Worm (Caenorhabditis elegans): Measurements from ENCODE around the gene acl-14.
A peak's percentile ranks its signal among the peaks of the same experiment; 100 is the strongest.

The acl-14 gene

ce11 chrV:9333316-9334048 lies at the start of gene acl-14 (continued):
- no peak for TF ChIP-seq lin-13 (GFP tag; optimal IDR thresholded peaks at IDR 0.05)
- TF ChIP-seq nhr-20 (tag; optimal IDR thresholded peaks at IDR 0.05) = peak; percentile 12
- TF ChIP-seq hlh-4 (tag; optimal IDR thresholded peaks at IDR 0.05) = no peak
- TF ChIP-seq elt-3 (tag; optimal IDR thresholded peaks at IDR 0.05) = peak in 2 of 6 experiments; percentile 26 to 84
- TF ChIP-seq elt-2 (tag; optimal IDR thresholded peaks at IDR 0.05) = peak; percentile 19
- no peak for TF ChIP-seq grh-1 (GFP tag; IDR thresholded peaks at IDR 0.05)
- TF ChIP-seq dpl-1 (GFP tag; optimal IDR thresholded peaks at IDR 0.05) = no peak
- no peak for TF ChIP-seq mdl-1 (tag; optimal IDR thresholded peaks at IDR 0.05)
- TF ChIP-seq sox-4 (tag; optimal IDR thresholded peaks at IDR 0.05) = no peak
- no peak for TF ChIP-seq nhr-84 (tag; optimal IDR thresholded peaks at IDR 0.05)
- no peak for TF ChIP-seq unc-30 (tag; optimal IDR thresholded peaks at IDR 0.05)
- TF ChIP-seq hlh-17 (GFP tag; optimal IDR thresholded peaks at IDR 0.05; ENCODE audit: borderline replicate concordance) = no peak
- no peak for TF ChIP-seq C04F5.9 (tag; optimal IDR thresholded peaks at IDR 0.05)
- peak; percentile 55 for TF ChIP-seq blmp-1 (tag; optimal IDR thresholded peaks at IDR 0.05)
- no peak for TF ChIP-seq fos-1 (tag; optimal IDR thresholded peaks at IDR 0.05)
- peak; percentile 33 for TF ChIP-seq lin-14 (GFP tag; optimal IDR thresholded peaks at IDR 0.05)
- TF ChIP-seq nhr-12 (tag; optimal IDR thresholded peaks at IDR 0.05) = no peak
- TF ChIP-seq vab-15 (tag; optimal IDR thresholded peaks at IDR 0.05) = no peak
- TF ChIP-seq zag-1 (tag; optimal IDR thresholded peaks at IDR 0.05) = no peak
- no peak for TF ChIP-seq nhr-47 (tag; optimal IDR thresholded peaks at IDR 0.05)
- no peak for TF ChIP-seq ces-1 (GFP tag; optimal IDR thresholded peaks at IDR 0.05)
- TF ChIP-seq sptf-1 (tag; optimal IDR thresholded peaks at IDR 0.05) = no peak
- TF ChIP-seq C16A3.4 (tag; optimal IDR thresholded peaks at IDR 0.05) = no peak
- no peak for TF ChIP-seq fkh-10 (GFP tag; optimal IDR thresholded peaks at IDR 0.05)
- TF ChIP-seq unc-62 (GFP tag; optimal IDR thresholded peaks at IDR 0.05) = no peak
- no peak for TF ChIP-seq ztf-4 (tag; optimal IDR thresholded peaks at IDR 0.05)
- TF ChIP-seq efl-3 (GFP tag; optimal IDR thresholded peaks at IDR 0.05) = no peak
- TF ChIP-seq nhr-76 (tag; optimal IDR thresholded peaks at IDR 0.05) = no peak
- no peak for TF ChIP-seq ceh-90 (tag; optimal IDR thresholded peaks at IDR 0.05)
- no peak for TF ChIP-seq unc-86 (tag; optimal IDR thresholded peaks at IDR 0.05)
- no peak for TF ChIP-seq F16B12.6 (tag; optimal IDR thresholded peaks at IDR 0.05)
- no peak for TF ChIP-seq ets-5 (GFP tag; IDR thresholded peaks at IDR 0.05)

DNA sequence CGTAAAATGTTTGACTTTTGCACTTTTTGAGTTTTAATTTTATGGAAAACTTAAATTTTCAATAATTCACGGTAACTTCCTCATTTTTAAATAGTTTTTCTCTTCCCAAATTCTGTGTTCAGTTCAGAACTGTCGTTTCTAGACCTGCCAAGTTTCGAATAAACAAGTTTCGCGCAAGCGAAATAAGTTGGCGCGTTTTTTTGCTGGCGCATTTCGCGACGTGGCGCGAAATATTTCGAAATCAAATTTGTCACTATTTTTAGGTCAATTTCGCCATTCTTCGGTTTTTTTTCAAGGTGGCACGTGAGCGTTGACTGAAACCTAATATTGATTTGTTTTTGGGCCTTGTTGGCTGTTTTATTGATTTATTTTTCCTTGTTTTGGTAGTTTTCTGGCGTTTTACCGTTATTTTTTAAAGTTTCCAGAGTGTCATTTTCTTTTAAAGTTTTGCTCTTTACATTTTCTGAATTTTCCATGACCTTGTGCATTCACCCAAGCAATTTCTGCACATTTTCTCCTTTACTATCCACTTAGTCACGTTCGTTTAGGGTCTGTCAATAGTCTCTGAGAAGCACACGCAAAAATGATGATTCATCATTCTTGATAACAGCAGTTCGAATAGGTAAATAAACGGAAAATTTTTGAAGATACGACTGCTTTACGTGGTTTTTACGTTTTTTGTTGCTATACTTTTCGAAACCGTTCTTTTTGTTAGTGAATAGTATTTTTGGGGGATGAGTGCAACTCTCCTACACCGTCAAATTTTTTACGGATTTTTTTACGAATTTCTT lies 49.3 kb upstream of the acl-14 start:
- TF ChIP-seq ceh-63 (GFP tag; optimal IDR thresholded peaks at IDR 0.05) = no peak
- TF ChIP-seq ztf-11 (tag; optimal IDR thresholded peaks at IDR 0.05) = no peak
- no peak for TF ChIP-seq irx-1 (tag; optimal IDR thresholded peaks at IDR 0.05)
- TF ChIP-seq aly-2 (tag; optimal IDR thresholded peaks at IDR 0.05) = no peak
- no peak for TF ChIP-seq alr-1 (tag; optimal IDR thresholded peaks at IDR 0.05; ENCODE audit: borderline replicate concordance)
- TF ChIP-seq lin-39 (tag; optimal IDR thresholded peaks at IDR 0.05) = no peak
- TF ChIP-seq C34B4.2 (tag; optimal IDR thresholded peaks at IDR 0.05) = no peak
- peak in 1 of 2 experiments; percentile 19 for TF ChIP-seq efl-1 (optimal IDR thresholded peaks at IDR 0.05)
- TF ChIP-seq efl-1 (GFP tag; optimal IDR thresholded peaks at IDR 0.05 in 1 of 2) = peak in 1 of 2 experiments; percentile 67
- TF ChIP-seq nhr-76 (tag; optimal IDR thresholded peaks at IDR 0.05) = no peak
- TF ChIP-seq ztf-4 (tag; optimal IDR thresholded peaks at IDR 0.05) = no peak
- no peak for TF ChIP-seq unc-62 (GFP tag; optimal IDR thresholded peaks at IDR 0.05)
- TF ChIP-seq lin-13 (GFP tag; optimal IDR thresholded peaks at IDR 0.05) = no peak
- TF ChIP-seq nhr-84 (tag; optimal IDR thresholded peaks at IDR 0.05) = no peak
- no peak for TF ChIP-seq nhr-71 (tag; optimal IDR thresholded peaks at IDR 0.05)
- peak in 2 of 3 experiments; percentile 4 to 15 for TF ChIP-seq dpl-1 (GFP tag; optimal IDR thresholded peaks at IDR 0.05)
- no peak for TF ChIP-seq ama-1 (optimal IDR thresholded peaks at IDR 0.05)
- TF ChIP-seq nhr-20 (tag; optimal IDR thresholded peaks at IDR 0.05) = no peak
- TF ChIP-seq pag-3 (tag; optimal IDR thresholded peaks at IDR 0.05; ENCODE audit: borderline replicate concordance, insufficient read depth) = no peak
- TF ChIP-seq lin-35 (GFP tag; optimal IDR thresholded peaks at IDR 0.05) = peak in 1 of 2 experiments; percentile 7
- no peak for TF ChIP-seq lsy-2 (tag; optimal IDR thresholded peaks at IDR 0.05)
- no peak for TF ChIP-seq nhr-77 (tag; optimal IDR thresholded peaks at IDR 0.05)
- TF ChIP-seq nhr-12 (tag; optimal IDR thresholded peaks at IDR 0.05) = no peak
- no peak for TF ChIP-seq ceh-90 (tag; optimal IDR thresholded peaks at IDR 0.05)
